Fruit fly (Drosophila melanogaster) whole organism, embryonic: ENCODE data around the gene CG9643.

ENCODE experiments used
- CG10267 ChIP-seq: fragments of 200-800 bp; sonication (Bioruptor generic); optimal IDR thresholded peaks from 2 replicates; lab custom pipeline; 2018; ENCODE audit warnings: missing biosample characterization, mild to moderate bottlenecking, missing genetic modification characterization, moderate library complexity
- CG10321 ChIP-seq: fragments of 200-800 bp; sonication (Bioruptor generic); IDR thresholded peaks from 2 replicates; pipeline ENCODE4 v1.3.6; 2022; ENCODE audit warnings: missing biosample characterization, missing genetic modification characterization
- CG10543 ChIP-seq: fragments of 200-800 bp; sonication (Bioruptor generic); optimal IDR thresholded peaks from 3 replicates; lab custom pipeline; 2017; ENCODE audit warnings: missing biosample characterization, mild to moderate bottlenecking, missing genetic modification characterization, moderate library complexity
- CG10565 ChIP-seq: fragments of 200-800 bp; sonication (Bioruptor generic); optimal IDR thresholded peaks from 3 replicates; lab custom pipeline; 2016; ENCODE audit warnings: missing biosample characterization, mild to moderate bottlenecking, missing genetic modification characterization
- CG13424 ChIP-seq: fragments of 200-800 bp; sonication (Bioruptor generic); optimal IDR thresholded peaks from 2 replicates; lab custom pipeline; 2019; ENCODE audit warnings: missing biosample characterization, mild to moderate bottlenecking, missing genetic modification characterization, moderate library complexity
- CG16813 ChIP-seq: fragments of 200-800 bp; sonication (Bioruptor generic); IDR thresholded peaks from 3 replicates; pipeline ENCODE4 v1.3.6; 2022; ENCODE audit warnings: missing biosample characterization, missing genetic modification characterization; ENCODE audit not compliant: partially characterized antibody
- CG17385 ChIP-seq: fragments of 200-800 bp; sonication (Bioruptor generic); optimal IDR thresholded peaks from 3 replicates; lab custom pipeline; 2018; ENCODE audit warnings: missing biosample characterization, mild to moderate bottlenecking, missing genetic modification characterization
- CG17568 ChIP-seq: fragments of 200-800 bp; sonication (Bioruptor generic); optimal IDR thresholded peaks from 2 replicates; lab custom pipeline; 2018; ENCODE audit warnings: missing biosample characterization, mild to moderate bottlenecking, missing genetic modification characterization, moderate library complexity
- CG17829 ChIP-seq: fragments of 200-800 bp; optimal IDR thresholded peaks from 2 replicates; lab custom pipeline; 2019; ENCODE audit warnings: missing biosample characterization, mild to moderate bottlenecking, missing genetic modification characterization, moderate library complexity
- CG2116 ChIP-seq: fragments of 200-800 bp; sonication (Bioruptor generic); optimal IDR thresholded peaks from 3 replicates; lab custom pipeline; 2018; ENCODE audit warnings: missing biosample characterization, mild to moderate bottlenecking, missing genetic modification characterization
- CG3163 ChIP-seq: fragments of 200-800 bp; sonication (Bioruptor generic); optimal IDR thresholded peaks from 3 replicates; lab custom pipeline; 2016; ENCODE audit warnings: missing biosample characterization, missing genetic modification characterization
- CG32532 ChIP-seq: fragments of 200-800 bp; sonication (Bioruptor generic); IDR thresholded peaks from 2 replicates; pipeline ENCODE4 v1.3.6; 2022; ENCODE audit warnings: missing biosample characterization, missing genetic modification characterization
- CG3838 ChIP-seq: fragments of 200-800 bp; sonication (Bioruptor generic); optimal IDR thresholded peaks from 3 replicates; lab custom pipeline; 2016; ENCODE audit warnings: missing biosample characterization, missing genetic modification characterization
- CG4424 ChIP-seq: fragments of 200-800 bp; sonication (Bioruptor generic); optimal IDR thresholded peaks from 3 replicates; lab custom pipeline; 2016; ENCODE audit warnings: missing biosample characterization, missing genetic modification characterization
- CG6791 ChIP-seq: fragments of 200-800 bp; sonication (Bioruptor generic); IDR thresholded peaks from 3 replicates; pipeline ENCODE4 v1.3.6; 2022; ENCODE audit warnings: missing biosample characterization, missing genetic modification characterization; ENCODE audit not compliant: partially characterized antibody
- CG7271 ChIP-seq: fragments of 200-800 bp; sonication (Bioruptor generic); optimal IDR thresholded peaks from 2 replicates; lab custom pipeline; 2018; ENCODE audit warnings: missing biosample characterization, mild to moderate bottlenecking, missing genetic modification characterization, moderate library complexity
- CG9876 ChIP-seq: fragments of 200-800 bp; sonication (Bioruptor generic); optimal IDR thresholded peaks from 2 replicates; lab custom pipeline; 2016; ENCODE audit warnings: missing biosample characterization, missing genetic modification characterization
- Dek ChIP-seq: fragments of 200-800 bp; sonication (Bioruptor generic); optimal IDR thresholded peaks from 3 replicates; lab custom pipeline; 2019; ENCODE audit warnings: missing biosample characterization, mild to moderate bottlenecking, missing genetic modification characterization, moderate library complexity
- Dip3 ChIP-seq: fragments of 200-800 bp; sonication (Bioruptor generic); optimal IDR thresholded peaks from 3 replicates; lab custom pipeline; 2016; ENCODE audit warnings: missing biosample characterization, missing genetic modification characterization
- Ets65A ChIP-seq: fragments of 200-800 bp; sonication (Bioruptor generic); peaks from one replicate; lab custom pipeline; 2016; ENCODE audit warnings: missing biosample characterization, missing genetic modification characterization
- HLHmδ ChIP-seq: fragments of 200-800 bp; sonication (Bioruptor generic); optimal IDR thresholded peaks from 2 replicates; lab custom pipeline; 2018; ENCODE audit warnings: missing biosample characterization, mild to moderate bottlenecking, missing genetic modification characterization, moderate library complexity
- Lim3 ChIP-seq: fragments of 200-800 bp; sonication (Bioruptor generic); IDR thresholded peaks from 2 replicates; pipeline ENCODE4 v1.3.6; 2022; ENCODE audit warnings: missing biosample characterization, missing genetic modification characterization
- MESR4 ChIP-seq: fragments of 200-800 bp; sonication (Bioruptor generic); optimal IDR thresholded peaks from 2 replicates; lab custom pipeline; 2018; ENCODE audit warnings: missing biosample characterization, mild to moderate bottlenecking, missing genetic modification characterization, moderate library complexity
- Mes4 ChIP-seq: fragments of 200-800 bp; sonication (Bioruptor generic); optimal IDR thresholded peaks from 2 replicates; lab custom pipeline; 2016; ENCODE audit warnings: missing biosample characterization, missing genetic modification characterization
- PHDP ChIP-seq: fragments of 200-800 bp; sonication (Bioruptor generic); optimal IDR thresholded peaks from 3 replicates; lab custom pipeline; 2018; ENCODE audit warnings: missing biosample characterization, mild to moderate bottlenecking, missing genetic modification characterization, moderate library complexity
- Pdp1 ChIP-seq, 2 experiments: fragments of 200-800 bp; sonication (Bioruptor generic); optimal IDR thresholded peaks; 3 replicates each; lab custom pipeline; 2016; ENCODE audit warnings: missing biosample characterization in 2 of 2, missing genetic modification characterization in 2 of 2, mild to moderate bottlenecking in 1 of 2, moderate library complexity in 1 of 2
- Sox102F ChIP-seq: fragments of 200-800 bp; sonication (Bioruptor generic); optimal IDR thresholded peaks from 2 replicates; lab custom pipeline; 2018; ENCODE audit warnings: missing biosample characterization, mild to moderate bottlenecking, missing genetic modification characterization, moderate library complexity
- TFAM ChIP-seq: fragments of 200-800 bp; sonication (Bioruptor generic); optimal IDR thresholded peaks from 2 replicates; lab custom pipeline; 2017; ENCODE audit warnings: missing biosample characterization, missing genetic modification characterization, inconsistent platforms
- Xrp1 ChIP-seq: fragments of 200-800 bp; sonication (Bioruptor generic); IDR thresholded peaks from 2 replicates; pipeline ENCODE4 v1.3.6; 2022; ENCODE audit warnings: missing biosample characterization, missing genetic modification characterization
- ase ChIP-seq: fragments of 200-800 bp; sonication (Bioruptor generic); IDR thresholded peaks from 3 replicates; pipeline ENCODE4 v1.3.6; 2022; ENCODE audit warnings: missing biosample characterization, missing genetic modification characterization
- bsh ChIP-seq, 2 experiments: fragments of 200-800 bp; sonication (Bioruptor generic); optimal IDR thresholded peaks; 2 replicates each; lab custom pipeline; 2017 to 2018; ENCODE audit warnings: mild to moderate bottlenecking in 2 of 2, missing biosample characterization in 2 of 2, missing genetic modification characterization in 2 of 2, moderate library complexity in 1 of 2
- cad ChIP-seq: fragments of >200 bp; optimal IDR thresholded peaks from 2 replicates; lab custom pipeline; 2017; ENCODE audit warnings: missing biosample characterization, missing genetic modification characterization
- crol ChIP-seq: fragments of 200-800 bp; sonication (Bioruptor generic); IDR thresholded peaks from 2 replicates; pipeline ENCODE4 v1.3.6; 2022; ENCODE audit warnings: missing biosample characterization, missing genetic modification characterization
- fd3F ChIP-seq: fragments of 200-800 bp; sonication (Bioruptor generic); optimal IDR thresholded peaks from 2 replicates; lab custom pipeline; 2018; ENCODE audit warnings: missing biosample characterization, mild to moderate bottlenecking, missing genetic modification characterization, moderate library complexity
- fd64A ChIP-seq: fragments of 200-800 bp; sonication (Bioruptor generic); optimal IDR thresholded peaks from 3 replicates; lab custom pipeline; 2018; ENCODE audit warnings: missing biosample characterization, mild to moderate bottlenecking, missing genetic modification characterization
- fd96Cb ChIP-seq: fragments of 200-800 bp; sonication (Bioruptor generic); optimal IDR thresholded peaks from 2 replicates; lab custom pipeline; 2018; ENCODE audit warnings: missing biosample characterization, mild to moderate bottlenecking, missing genetic modification characterization, moderate library complexity
- fu2 ChIP-seq: fragments of 200-800 bp; sonication (Bioruptor generic); optimal IDR thresholded peaks from 2 replicates; lab custom pipeline; 2016; ENCODE audit warnings: missing biosample characterization, missing genetic modification characterization
- gem ChIP-seq: fragments of 200-800 bp; sonication (Bioruptor generic); optimal IDR thresholded peaks from 2 replicates; lab custom pipeline; 2019; ENCODE audit warnings: missing biosample characterization, mild to moderate bottlenecking, missing genetic modification characterization, moderate library complexity
- odd ChIP-seq: fragments of 200-800 bp; sonication (Bioruptor generic); optimal IDR thresholded peaks from 2 replicates; lab custom pipeline; 2017; ENCODE audit warnings: missing biosample characterization, mild to moderate bottlenecking, missing genetic modification characterization
- org-1 ChIP-seq: fragments of 200-800 bp; sonication (Bioruptor generic); optimal IDR thresholded peaks from 2 replicates; lab custom pipeline; 2017; ENCODE audit warnings: missing biosample characterization, missing genetic modification characterization
- phol ChIP-seq: fragments of 200-800 bp; sonication (Bioruptor generic); optimal IDR thresholded peaks from 3 replicates; lab custom pipeline; 2018; ENCODE audit warnings: missing biosample characterization, mild to moderate bottlenecking, missing genetic modification characterization, moderate library complexity
- pnt ChIP-seq: fragments of 200-800 bp; sonication (Bioruptor generic); optimal IDR thresholded peaks from 3 replicates; lab custom pipeline; 2016; ENCODE audit warnings: missing biosample characterization, missing genetic modification characterization
- ranshi ChIP-seq: fragments of 200-800 bp; sonication (Bioruptor generic); IDR thresholded peaks from 2 replicates; pipeline ENCODE4 v1.3.6; 2022; ENCODE audit warnings: missing biosample characterization, missing genetic modification characterization
- salm ChIP-seq: fragments of 200-800 bp; sonication (Bioruptor generic); optimal IDR thresholded peaks from 2 replicates; lab custom pipeline; 2018; ENCODE audit warnings: missing biosample characterization, mild to moderate bottlenecking, missing genetic modification characterization
- sc ChIP-seq, 3 experiments: fragments of >200 bp in 2 of 3; fragments of 200-800 bp in 1 of 3; sonication (Bioruptor generic) in 1 of 3; optimal IDR thresholded peaks; 2 replicates in 2 of 3; 3 replicates in 1 of 3; lab custom pipeline; 2017; ENCODE audit warnings: mild to moderate bottlenecking in 1 of 3, missing biosample characterization in 1 of 3, missing genetic modification characterization in 1 of 3, missing genetic modification reagents in 1 of 3
- sens ChIP-seq: fragments of 200-800 bp; sonication (Bioruptor generic); peaks from one replicate; lab custom pipeline; 2016; ENCODE audit warnings: missing biosample characterization, missing genetic modification characterization
- tin ChIP-seq: fragments of 200-800 bp; sonication (Bioruptor generic); optimal IDR thresholded peaks from 3 replicates; lab custom pipeline; 2016; ENCODE audit warnings: missing biosample characterization, missing genetic modification characterization
- trem ChIP-seq: fragments of 200-800 bp; optimal IDR thresholded peaks from 3 replicates; lab custom pipeline; 2019; ENCODE audit warnings: missing biosample characterization, mild to moderate bottlenecking, missing genetic modification characterization, moderate library complexity
- zf30C ChIP-seq: fragments of 200-800 bp; sonication (Bioruptor generic); optimal IDR thresholded peaks from 3 replicates; lab custom pipeline; 2018; ENCODE audit warnings: missing biosample characterization, mild to moderate bottlenecking, missing genetic modification characterization

CG9643 gene

dm6 chr2L:3003399-3003798, 24.3 kb upstream of the CG9643 start (continued):
- TF ChIP-seq ase (GFP tag; lab: Robert Waterston, UW) (no peak), CG10321 (GFP tag; lab: Robert Waterston, UW) (peak; percentile 19; the same call in 1 of the 2 replicates), fd96Cb (tag; lab: Kevin White, UChicago) (peak; percentile 65), CG10543 (GFP tag; lab: Kevin White, UChicago) (no peak), CG10267 (peak; percentile 30), ranshi (GFP tag; lab: Robert Waterston, UW) (no peak), odd (GFP tag; lab: Kevin White, UChicago) (peak; percentile 51), fd64A (GFP tag; lab: Kevin White, UChicago) (peak; percentile 52), bsh (GFP tag; optimal IDR thresholded peaks at IDR 0.05; lab: Kevin White, UChicago) (peak in 1 of 2 experiments; percentile 61), CG32532 (no peak), MESR4 (GFP tag; lab: Kevin White, UChicago) (no peak), CG17829 (tag; lab: Kevin White, UChicago) (peak; percentile 27), phol (tag; lab: Kevin White, UChicago) (peak; percentile 66), HLHmδ (GFP tag; lab: Kevin White, UChicago) (no peak), trem (tag; lab: Kevin White, UChicago) (peak; percentile 15), pnt (GFP tag; lab: Kevin White, UChicago) (no peak), fu2 (no peak), fd3F (peak; percentile 6), PHDP (tag; lab: Kevin White, UChicago) (peak; percentile 76), CG7271 (no peak), tin (peak; percentile 16), CG17385 (peak; percentile 59), org-1 (GFP tag; lab: Kevin White, UChicago) (peak; percentile 8), CG17568 (GFP tag; lab: Kevin White, UChicago) (peak; percentile 40), sc (optimal IDR thresholded peaks at IDR 0.05; lab: Kevin White, UChicago) (no peak), sc (GFP tag; optimal IDR thresholded peaks at IDR 0.05; lab: Kevin White, UChicago) (peak; percentile 8)

- TF ChIP-seq CG9876 (GFP tag; lab: Kevin White, UChicago), result no peak
- TF ChIP-seq gem (tag; lab: Kevin White, UChicago), result peak; percentile 22
- no peak for TF ChIP-seq Lim3
- TF ChIP-seq sens (GFP tag; lab: Kevin White, UChicago), result peak; percentile 50
- peak; percentile 13 for TF ChIP-seq Sox102F
- TF ChIP-seq Xrp1 (GFP tag; lab: Robert Waterston, UW), result peak; percentile 9; the same call in 1 of the 2 replicates
- TF ChIP-seq Dip3 (GFP tag; lab: Kevin White, UChicago), result no peak
- peak; percentile 49 for TF ChIP-seq Ets65A (GFP tag; lab: Kevin White, UChicago)
Observed at dm6 chr2L:3001953-3002352, 22.9 kb upstream of the CG9643 start.

- TF ChIP-seq CG13424 (no peak), Mes4 (GFP tag; lab: Kevin White, UChicago) (no peak), CG17829 (tag; lab: Kevin White, UChicago) (no peak), cad (peak; percentile 83), CG10565 (GFP tag; lab: Kevin White, UChicago) (no peak), salm (tag; lab: Kevin White, UChicago) (no peak), Dek (tag; lab: Kevin White, UChicago) (no peak), crol (GFP tag; lab: Robert Waterston, UW) (0 out of 2 replicates have a peak, but pooled peaks have one; percentile 29), Pdp1 (GFP tag; optimal IDR thresholded peaks at IDR 0.05; lab: Kevin White, UChicago) (peak in 1 of 2 experiments; percentile 37), CG3163 (GFP tag; lab: Kevin White, UChicago) (no peak), TFAM (GFP tag; lab: Kevin White, UChicago) (no peak), CG3838 (peak; percentile 41), zf30C (GFP tag; lab: Kevin White, UChicago) (no peak), CG4424 (no peak), CG2116 (GFP tag; lab: Kevin White, UChicago) (no peak), CG6791 (0 out of 3 replicates have a peak, but pooled peaks have one; percentile 4), CG16813 (GFP tag; lab: Robert Waterston, UW) (peak; percentile 31; the same call in 1 of the 3 replicates)
Observed at dm6 chr2L:3000517-3000934, 21.4 kb upstream of the CG9643 start.
